Fruit fly (Drosophila melanogaster): ENCODE data around the gene CG11899.
A peak's percentile ranks its signal among the peaks of the same experiment; 100 is the strongest.

Gene CG11899

dm6 chr3R:29151621-29152092 lies 48.6 kb upstream of the CG11899 start, which contains the start of gene eIF2D:
Gene eIF2D (minus strand): TSS chr3R:29151794.
- TF ChIP-seq CG14667 (GFP tag; IDR thresholded peaks at IDR 0.05) (peak; percentile 39; the same call in 1 of the 2 replicates), CG2678 (tag; optimal IDR thresholded peaks at IDR 0.05) (peak; percentile 74), seq (GFP tag; IDR thresholded peaks at IDR 0.05) (0 out of 2 replicates have a peak, but pooled peaks have one; percentile 42), Mes4 (GFP tag; optimal IDR thresholded peaks at IDR 0.05) (peak; percentile 17), sqz (GFP tag; optimal IDR thresholded peaks at IDR 0.05) (no peak), CG8765 (GFP tag; IDR thresholded peaks at IDR 0.05) (no peak), sens-2 (GFP tag; IDR thresholded peaks at IDR 0.05) (peak; percentile 40; the same call in 1 of the 2 replicates), CG3163 (GFP tag; optimal IDR thresholded peaks at IDR 0.05) (no peak), Ada2b (GFP tag; IDR thresholded peaks at IDR 0.05) (peak; percentile 57; the same call in 1 of the 2 replicates), wor (GFP tag; IDR thresholded peaks at IDR 0.05) (peak; percentile 19; the same call in 1 of the 2 replicates), CG15696 (tag; optimal IDR thresholded peaks at IDR 0.05) (peak; percentile 66), knrl (GFP tag; IDR thresholded peaks at IDR 0.05; ENCODE audit: partially characterized antibody) (no peak), CG18011 (GFP tag; optimal IDR thresholded peaks at IDR 0.05) (peak; percentile 30), crol (GFP tag; IDR thresholded peaks at IDR 0.05) (no peak), Gug (GFP tag; IDR thresholded peaks at IDR 0.05) (0 out of 4 replicates have a peak, but pooled peaks have one; percentile 8), CG4328 (GFP tag; optimal IDR thresholded peaks at IDR 0.05) (peak; percentile 27), CG34422 (GFP tag; IDR thresholded peaks at IDR 0.05) (peak; percentile 74; the same call in 1 of the 3 replicates), gt (GFP tag; IDR thresholded peaks at IDR 0.05) (no peak), ash1 (GFP tag; optimal IDR thresholded peaks at IDR 0.05) (no peak), abd-A (tag; optimal IDR thresholded peaks at IDR 0.05) (no peak), CG42726 (GFP tag; IDR thresholded peaks at IDR 0.05; ENCODE audit: partially characterized antibody) (no peak), PHDP (tag; optimal IDR thresholded peaks at IDR 0.05) (peak; percentile 63), CG10321 (GFP tag; IDR thresholded peaks at IDR 0.05) (no peak), CG17328 (GFP tag; IDR thresholded peaks at IDR 0.05) (peak; percentile 54; the same call in 1 of the 2 replicates), sna (GFP tag; IDR thresholded peaks at IDR 0.05; ENCODE audit: partially characterized antibody) (no peak; the same call in 1 of the 2 replicates), Trl (optimal IDR thresholded peaks at IDR 0.05) (no peak), Trl (GFP tag; optimal IDR thresholded peaks at IDR 0.05) (peak; percentile 66), CG1603 (tag; optimal IDR thresholded peaks at IDR 0.05) (peak; percentile 47), psq (GFP tag; optimal IDR thresholded peaks at IDR 0.05) (no peak), CG12769 (tag; optimal IDR thresholded peaks at IDR 0.05) (peak; percentile 36), CG8478 (optimal IDR thresholded peaks at IDR 0.05) (no peak), gcm (GFP tag; optimal IDR thresholded peaks at IDR 0.05) (peak; percentile 26), CG7556 (GFP tag; optimal IDR thresholded peaks at IDR 0.05) (peak; percentile 66), scrt (GFP tag; optimal IDR thresholded peaks at IDR 0.05) (no peak), ewg (GFP tag; optimal IDR thresholded peaks at IDR 0.05) (peak; percentile 16), Deaf1 (tag; optimal IDR thresholded peaks at IDR 0.05) (no peak), en (GFP tag; optimal IDR thresholded peaks at IDR 0.05) (no peak), CG18764 (GFP tag; optimal IDR thresholded peaks at IDR 0.05) (no peak), CG16813 (GFP tag; IDR thresholded peaks at IDR 0.05; ENCODE audit: partially characterized antibody) (no peak), H15 (GFP tag; IDR thresholded peaks at IDR 0.05) (no peak), CG17612 (GFP tag; IDR thresholded peaks at IDR 0.05) (no peak), CG10209 (GFP tag; optimal IDR thresholded peaks at IDR 0.05) (peak; percentile 23), CG8388 (GFP tag; optimal IDR thresholded peaks at IDR 0.05) (peak; percentile 45), CG12104 (GFP tag; optimal IDR thresholded peaks at IDR 0.05) (peak; percentile 65), CG13296 (GFP tag; optimal IDR thresholded peaks at IDR 0.05) (peak; percentile 62), CG15514 (GFP tag; optimal IDR thresholded peaks at IDR 0.05) (peak; percentile 77), TFAM (GFP tag; optimal IDR thresholded peaks at IDR 0.05) (no peak), slbo (GFP tag; IDR thresholded peaks at IDR 0.05) (peak; percentile 63), B-H2 (GFP tag; optimal IDR thresholded peaks at IDR 0.05) (peak; percentile 46), so (GFP tag; IDR thresholded peaks at IDR 0.05) (peak; percentile 58; the same call in 1 of the 3 replicates), br (optimal IDR thresholded peaks at IDR 0.05) (no peak)

Measured in whole organism, embryonic.